Worm (Caenorhabditis elegans): ENCODE results near the gene idpb-5.

- no peak for TF ChIP-seq nhr-77 (tag; optimal IDR thresholded peaks at IDR 0.05)
- no peak for TF ChIP-seq elt-1 (tag; optimal IDR thresholded peaks at IDR 0.05)
- TF ChIP-seq nhr-25 (tag; optimal IDR thresholded peaks at IDR 0.05), result no peak
- TF ChIP-seq nhr-11 (tag; optimal IDR thresholded peaks at IDR 0.05), result no peak
- TF ChIP-seq nhr-23 (tag; optimal IDR thresholded peaks at IDR 0.05), result no peak
- TF ChIP-seq mab-5 (tag; optimal IDR thresholded peaks at IDR 0.05), result no peak
Measured at ce11 chrV:11818064-11818463, 21.3 kb upstream of the idpb-5 start.
